Worm (Caenorhabditis elegans): ENCODE results near the gene nhr-118.

- no peak for TF ChIP-seq unc-62 (GFP tag; optimal IDR thresholded peaks at IDR 0.05 in 1 of 2)
- no peak for TF ChIP-seq unc-62 (tag; optimal IDR thresholded peaks at IDR 0.05)
- no peak for TF ChIP-seq nhr-76 (tag; optimal IDR thresholded peaks at IDR 0.05)
- TF ChIP-seq lin-29 (GFP tag; IDR thresholded peaks at IDR 0.05) = no peak
- no peak for TF ChIP-seq tag-97 (GFP tag; IDR thresholded peaks at IDR 0.05)
- TF ChIP-seq ztf-11 (tag; optimal IDR thresholded peaks at IDR 0.05) = no peak
These were observed 10.5 kb downstream of the nhr-118 start, which contains the start of gene Y47D7A.6 for ce11 chrV:4418116-4418515.

All from whole organism, L4 larva.